Worm (Caenorhabditis elegans): Measurements from ENCODE around the gene C13C4.7.

ce11 chrV:12091759-12092158 lies 28.5 kb downstream of the C13C4.7 start, which contains the start of gene nhr-206:
- TF ChIP-seq him-1 (tag; optimal IDR thresholded peaks at IDR 0.05) (no peak), W03F9.2 (tag; optimal IDR thresholded peaks at IDR 0.05) (no peak), dao-5 (tag; optimal IDR thresholded peaks at IDR 0.05) (no peak)
